Fruit fly (Drosophila melanogaster) whole organism, pupa: ENCODE measurements around the gene Sur-8.

Experiments
- CG10348 ChIP-seq: fragments of 200-800 bp; sonication (Bioruptor generic); IDR thresholded peaks from 2 replicates; pipeline ENCODE4 v1.3.6; 2022; ENCODE audit warnings: missing biosample characterization, missing genetic modification characterization
- CG12605 ChIP-seq: fragments of 200-800 bp; sonication (Bioruptor generic); IDR thresholded peaks from 2 replicates; pipeline ENCODE4 v1.3.6; 2022; ENCODE audit warnings: missing biosample characterization, missing genetic modification characterization
- CG13204 ChIP-seq: fragments of 200-800 bp; sonication (Bioruptor generic); optimal IDR thresholded peaks from 2 replicates; lab custom pipeline; 2018; ENCODE audit warnings: missing biosample characterization, mild to moderate bottlenecking, missing genetic modification characterization, moderate library complexity
- CG14655 ChIP-seq: fragments of 200-800 bp; sonication (Bioruptor generic); optimal IDR thresholded peaks from 3 replicates; lab custom pipeline; 2017; ENCODE audit warnings: mild to moderate bottlenecking, missing biosample characterization, missing genetic modification reagents, missing genetic modification characterization
- CG15710 ChIP-seq: fragments of 200-800 bp; sonication (Bioruptor generic); optimal IDR thresholded peaks from 2 replicates; lab custom pipeline; 2018; ENCODE audit warnings: missing biosample characterization, mild to moderate bottlenecking, missing genetic modification characterization, moderate library complexity
- CG17806 ChIP-seq: fragments of 200-800 bp; sonication (Bioruptor generic); optimal IDR thresholded peaks from 2 replicates; lab custom pipeline; 2018; ENCODE audit warnings: missing biosample characterization, mild to moderate bottlenecking, missing genetic modification characterization, moderate library complexity
- CG32121 ChIP-seq: fragments of 200-800 bp; sonication (Bioruptor generic); IDR thresholded peaks from 2 replicates; pipeline ENCODE4 v1.3.6; 2022; ENCODE audit warnings: missing biosample characterization, missing genetic modification characterization
- CG34367 ChIP-seq: fragments of 200-800 bp; sonication (Bioruptor generic); optimal IDR thresholded peaks from 2 replicates; lab custom pipeline; 2018; ENCODE audit warnings: missing biosample characterization, mild to moderate bottlenecking, missing genetic modification characterization
- CG4496 ChIP-seq: fragments of 200-800 bp; sonication (Bioruptor generic); IDR thresholded peaks from 3 replicates; pipeline ENCODE4 v1.3.6; 2022; ENCODE audit warnings: missing biosample characterization, missing genetic modification characterization
- CG8159 ChIP-seq: fragments of 200-800 bp; sonication (Bioruptor generic); optimal IDR thresholded peaks from 3 replicates; lab custom pipeline; 2018; ENCODE audit warnings: missing biosample characterization, mild to moderate bottlenecking, missing genetic modification characterization, moderate library complexity
- CG8301 ChIP-seq: fragments of 200-800 bp; sonication (Bioruptor generic); optimal IDR thresholded peaks from 2 replicates; lab custom pipeline; 2018; ENCODE audit warnings: missing biosample characterization, mild to moderate bottlenecking, missing genetic modification characterization
- CG9948 ChIP-seq: fragments of 200-800 bp; sonication (Bioruptor generic); optimal IDR thresholded peaks from 2 replicates; lab custom pipeline; 2018; ENCODE audit warnings: missing biosample characterization, mild to moderate bottlenecking, missing genetic modification characterization, moderate library complexity
- D1 ChIP-seq: fragments of 200-800 bp; sonication (Bioruptor generic); optimal IDR thresholded peaks from 2 replicates; lab custom pipeline; 2018; ENCODE audit warnings: missing biosample characterization, mild to moderate bottlenecking, missing genetic modification characterization, moderate library complexity
- EcR ChIP-seq: fragments of 200-800 bp; sonication (Bioruptor generic); optimal IDR thresholded peaks from 3 replicates; lab custom pipeline; 2019; ENCODE audit warnings: missing biosample characterization, missing genetic modification characterization, mild to moderate bottlenecking, moderate library complexity, missing genetic modification reagents
- Ets98B ChIP-seq: fragments of 200-800 bp; sonication (Bioruptor generic); IDR thresholded peaks from 2 replicates; pipeline ENCODE4 v1.3.6; 2022; ENCODE audit warnings: missing biosample characterization, missing genetic modification characterization
- Pif1A ChIP-seq: fragments of 200-800 bp; sonication (Bioruptor generic); optimal IDR thresholded peaks from 3 replicates; lab custom pipeline; 2016; ENCODE audit warnings: missing biosample characterization, missing genetic modification characterization
- Pif1B ChIP-seq: fragments of 200-800 bp; sonication (Bioruptor generic); optimal IDR thresholded peaks from 3 replicates; lab custom pipeline; 2016; ENCODE audit warnings: missing biosample characterization, missing genetic modification characterization
- Snoo ChIP-seq: fragments of 200-800 bp; sonication (Bioruptor generic); optimal IDR thresholded peaks from 3 replicates; lab custom pipeline; 2017; ENCODE audit warnings: missing biosample characterization, mild to moderate bottlenecking, missing genetic modification characterization, inconsistent platforms
- fd96Ca ChIP-seq: fragments of 200-800 bp; sonication (Bioruptor generic); IDR thresholded peaks from 3 replicates; pipeline ENCODE4 v1.3.6; 2022; ENCODE audit warnings: missing biosample characterization, missing genetic modification characterization
- gl ChIP-seq: fragments of 200-800 bp; sonication (Bioruptor generic); optimal IDR thresholded peaks from 2 replicates; lab custom pipeline; 2018; ENCODE audit warnings: missing biosample characterization, mild to moderate bottlenecking, missing genetic modification characterization
- rn ChIP-seq: fragments of 200-800 bp; sonication (Bioruptor generic); IDR thresholded peaks from 2 replicates; pipeline ENCODE4 v1.3.6; 2022; ENCODE audit warnings: missing biosample characterization, missing genetic modification characterization

Sur-8 gene

DNA sequence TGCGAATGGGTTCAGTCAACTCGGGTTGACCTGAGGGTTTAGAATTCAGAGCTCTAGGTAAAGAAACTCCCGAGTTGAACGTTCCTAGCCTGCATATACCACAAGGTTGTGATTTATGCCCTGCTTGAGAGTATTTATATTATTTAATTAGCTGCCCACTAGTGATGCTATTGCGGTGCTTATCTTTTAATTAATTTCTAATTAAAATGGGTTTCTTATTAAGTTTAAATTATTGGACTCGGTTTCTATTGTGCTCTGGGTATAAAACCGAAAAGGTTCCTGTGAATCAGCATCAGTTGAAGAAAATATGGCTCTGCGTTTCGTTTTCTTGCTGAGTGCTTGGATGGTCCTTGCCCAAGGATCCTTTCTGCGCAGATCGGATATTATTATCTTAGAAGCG lies 13.1 kb upstream of the Sur-8 start, which contains the start of gene CG5866:
CG5866 (plus strand) TSS at position 301 of the 400 bp plus-strand sequence.
- TF ChIP-seq Pif1B (GFP tag; lab: Kevin White, UChicago) = no peak
- no peak for TF ChIP-seq CG14655 (GFP tag; lab: Kevin White, UChicago)
- no peak for TF ChIP-seq EcR (GFP tag; lab: Kevin White, UChicago)
- no peak for TF ChIP-seq CG17806 (tag; lab: Kevin White, UChicago)
- no peak for TF ChIP-seq gl
- no peak for TF ChIP-seq Ets98B (GFP tag; lab: Robert Waterston, UW)
- no peak for TF ChIP-seq CG34367
- TF ChIP-seq CG32121 (GFP tag; lab: Robert Waterston, UW) = no peak

DNA sequence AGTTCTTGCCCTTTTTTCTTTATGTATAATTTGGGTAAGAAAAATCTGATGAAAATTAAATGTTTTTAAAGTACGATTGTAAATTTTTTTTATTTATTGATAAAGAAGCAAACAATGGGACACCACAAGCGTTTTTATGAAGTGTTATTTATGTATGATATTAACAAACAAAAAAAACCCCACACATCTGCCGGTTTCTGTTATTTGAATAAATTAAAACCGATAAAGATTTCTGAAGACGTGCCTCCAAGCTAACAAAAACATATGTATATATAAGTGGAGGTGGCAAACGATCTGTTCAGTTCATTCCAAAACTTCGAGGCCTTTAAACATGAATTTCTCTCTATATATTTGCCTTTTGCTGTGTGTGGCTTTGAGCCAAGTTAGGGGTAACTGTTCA lies 11.3 kb upstream of the Sur-8 start, which contains the start of gene CG42822:
CG42822 (plus strand) TSS at position 301 of the 400 bp plus-strand sequence.
- TF ChIP-seq CG10348 (GFP tag; lab: Robert Waterston, UW) = no peak
- TF ChIP-seq Ets98B (GFP tag; lab: Robert Waterston, UW) = no peak
- TF ChIP-seq D1 (tag; lab: Kevin White, UChicago) = no peak
- no peak for TF ChIP-seq Snoo (tag; lab: Kevin White, UChicago)
- no peak for TF ChIP-seq CG8159
- no peak for TF ChIP-seq CG14655 (GFP tag; lab: Kevin White, UChicago)
- no peak for TF ChIP-seq EcR (GFP tag; lab: Kevin White, UChicago)
- no peak for TF ChIP-seq CG17806 (tag; lab: Kevin White, UChicago)
- TF ChIP-seq fd96Ca (GFP tag; lab: Robert Waterston, UW) = no peak
- TF ChIP-seq CG32121 (GFP tag; lab: Robert Waterston, UW) = no peak

DNA sequence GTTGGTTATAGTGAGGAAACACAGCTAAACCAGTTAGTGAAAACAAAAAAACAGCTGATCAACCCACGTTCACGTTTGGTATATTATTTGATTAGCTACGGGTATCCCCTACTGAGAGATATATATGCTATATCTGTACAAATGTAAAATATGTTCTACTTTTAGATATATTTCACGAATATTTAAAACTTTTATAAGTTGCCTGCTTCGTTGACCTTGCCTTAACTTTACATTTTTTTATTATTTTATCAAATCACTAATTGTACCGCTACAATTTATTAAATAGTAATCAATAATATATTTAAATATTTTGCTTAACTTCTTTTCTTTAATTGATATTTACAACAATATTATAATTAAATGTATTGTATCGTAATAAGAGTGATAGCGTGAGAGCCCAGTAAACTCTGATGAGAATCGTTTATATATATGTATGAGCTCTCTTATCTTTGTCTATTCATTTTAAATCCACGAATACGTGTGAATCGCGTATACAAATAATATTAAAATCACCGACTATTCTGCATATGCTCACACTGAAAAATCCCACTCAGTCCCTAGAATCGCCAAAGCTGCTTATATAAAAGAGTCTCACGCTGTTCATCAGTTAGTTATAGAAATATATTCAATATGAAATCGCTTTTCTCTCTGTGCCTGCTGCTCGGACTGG lies 10.3 kb upstream of the Sur-8 start, which contains the start of gene CG42821:
CG42821 (plus strand) TSS at position 620 of the 670 bp plus-strand sequence.
- TF ChIP-seq Pif1B (GFP tag; lab: Kevin White, UChicago) (no peak), CG10348 (GFP tag; lab: Robert Waterston, UW) (no peak), CG8301 (tag; lab: Kevin White, UChicago) (no peak), rn (GFP tag; lab: Robert Waterston, UW) (no peak), Pif1A (GFP tag; lab: Kevin White, UChicago) (no peak), CG12605 (GFP tag; lab: Robert Waterston, UW) (no peak), CG8159 (no peak), CG4496 (GFP tag; lab: Robert Waterston, UW) (no peak), CG17806 (tag; lab: Kevin White, UChicago) (no peak), fd96Ca (GFP tag; lab: Robert Waterston, UW) (no peak), CG34367 (no peak), gl (no peak), Ets98B (GFP tag; lab: Robert Waterston, UW) (no peak), CG15710 (no peak)

DNA sequence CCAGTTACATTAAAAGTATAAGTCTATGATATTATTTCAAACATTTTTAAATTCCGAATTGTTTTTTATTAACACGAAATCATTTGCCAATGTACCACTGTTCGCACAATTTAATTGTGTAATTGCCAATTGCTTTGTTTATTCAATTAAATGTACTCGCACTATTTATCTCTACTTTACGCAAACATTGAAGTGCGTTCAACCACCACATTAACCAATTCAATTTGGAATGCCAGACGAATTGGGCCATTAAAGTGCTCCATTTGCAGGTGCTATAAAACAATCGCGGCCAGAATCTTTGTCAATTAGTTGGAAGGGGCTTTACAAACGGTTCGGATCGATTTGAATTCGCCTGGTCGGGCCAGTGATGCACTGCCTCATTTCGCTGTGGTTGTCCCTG lies 8.5 kb upstream of the Sur-8 start, which contains the start of gene CG5863:
CG5863 (plus strand) TSS at position 301 of the 400 bp plus-strand sequence.
- TF ChIP-seq CG15710 = no peak
- no peak for TF ChIP-seq CG9948
- no peak for TF ChIP-seq gl
- no peak for TF ChIP-seq D1 (tag; lab: Kevin White, UChicago)
- TF ChIP-seq Pif1A (GFP tag; lab: Kevin White, UChicago) = no peak
- no peak for TF ChIP-seq CG8301 (tag; lab: Kevin White, UChicago)
- TF ChIP-seq Snoo (tag; lab: Kevin White, UChicago) = no peak
- no peak for TF ChIP-seq rn (GFP tag; lab: Robert Waterston, UW)
- no peak for TF ChIP-seq Ets98B (GFP tag; lab: Robert Waterston, UW)
- no peak for TF ChIP-seq CG14655 (GFP tag; lab: Kevin White, UChicago)
- TF ChIP-seq CG17806 (tag; lab: Kevin White, UChicago) = no peak
- TF ChIP-seq CG10348 (GFP tag; lab: Robert Waterston, UW) = no peak
- TF ChIP-seq Pif1B (GFP tag; lab: Kevin White, UChicago) = no peak
- TF ChIP-seq CG8159 = no peak
- no peak for TF ChIP-seq CG4496 (GFP tag; lab: Robert Waterston, UW)

DNA sequence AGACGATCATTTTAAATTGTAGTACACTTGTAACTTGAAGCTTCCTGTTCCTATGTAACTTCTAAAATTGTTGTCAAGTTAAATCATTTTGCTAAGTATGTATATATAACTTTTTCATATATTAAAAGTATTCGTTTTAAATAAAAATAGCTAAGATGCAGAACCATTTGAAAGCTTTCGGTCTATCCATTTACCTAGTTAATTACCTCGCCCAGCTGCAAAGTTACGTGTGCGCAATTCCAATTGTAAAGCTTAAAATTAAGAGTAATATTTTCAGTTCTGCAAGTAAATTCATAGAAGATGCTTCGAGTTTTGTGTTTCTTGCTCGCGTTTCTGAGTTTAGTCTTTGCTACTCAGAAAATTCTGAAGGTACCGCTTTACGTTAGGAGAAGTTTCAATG lies 7.0 kb upstream of the Sur-8 start, which contains the start of gene CG5860:
CG5860 (plus strand) TSS at position 301 of the 400 bp plus-strand sequence.
- TF ChIP-seq CG4496 (GFP tag; lab: Robert Waterston, UW) (no peak), CG8159 (no peak), EcR (GFP tag; lab: Kevin White, UChicago) (no peak), Pif1A (GFP tag; lab: Kevin White, UChicago) (no peak), CG17806 (tag; lab: Kevin White, UChicago) (no peak), Ets98B (GFP tag; lab: Robert Waterston, UW) (no peak)

DNA sequence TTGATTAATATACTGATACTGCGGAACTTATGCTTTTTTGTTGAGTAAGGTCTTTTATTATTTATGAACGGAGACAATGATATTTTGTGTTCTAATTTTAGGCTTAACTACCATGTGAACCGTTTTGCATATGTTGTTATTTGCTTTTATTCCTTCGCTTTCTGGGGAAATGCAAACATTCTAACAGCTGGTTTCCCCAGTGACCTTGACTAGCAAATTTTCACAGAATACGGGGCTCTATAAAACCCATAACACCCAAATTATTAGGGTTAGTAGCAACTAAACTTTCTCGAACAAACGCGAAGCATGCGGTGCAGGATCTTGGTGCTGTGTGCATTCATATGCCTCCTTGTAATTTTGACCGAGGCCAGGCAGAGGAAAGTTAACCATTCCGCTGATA lies 5.3 kb upstream of the Sur-8 start, which contains the start of gene CG17283:
CG17283 (plus strand) TSS at position 301 of the 400 bp plus-strand sequence.
- no peak for TF ChIP-seq CG34367
- TF ChIP-seq CG13204 (GFP tag; lab: Kevin White, UChicago) = no peak
- no peak for TF ChIP-seq D1 (tag; lab: Kevin White, UChicago)
- no peak for TF ChIP-seq CG4496 (GFP tag; lab: Robert Waterston, UW)
